Fruit fly (Drosophila melanogaster): ENCODE measurements around the gene lin-28.

DNA sequence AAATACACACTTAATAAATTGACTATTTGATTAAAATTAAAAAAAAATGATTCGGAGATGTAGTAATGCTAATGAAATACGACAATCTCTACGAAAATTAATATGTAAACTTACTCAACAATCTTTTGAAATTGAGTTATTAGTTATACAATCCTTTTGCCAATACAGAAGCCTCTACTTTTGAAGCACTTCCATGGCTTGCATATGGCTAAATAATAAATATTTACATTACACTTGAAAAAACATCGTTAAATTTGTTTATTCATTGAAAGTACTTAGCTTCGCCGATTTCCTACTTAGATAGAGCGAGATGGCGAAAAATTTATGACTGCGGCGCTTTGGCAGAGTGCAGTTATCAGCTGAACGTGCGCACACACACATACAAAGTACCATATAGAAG, 13.8 kb upstream of the lin-28 start:
- TF ChIP-seq usp (GFP tag; optimal IDR thresholded peaks at IDR 0.05), result no peak
- no peak for TF ChIP-seq EcR (GFP tag; optimal IDR thresholded peaks at IDR 0.05)

Data from whole organism.